Worm (Caenorhabditis elegans): ENCODE data around the gene rpl-21.

DNA sequence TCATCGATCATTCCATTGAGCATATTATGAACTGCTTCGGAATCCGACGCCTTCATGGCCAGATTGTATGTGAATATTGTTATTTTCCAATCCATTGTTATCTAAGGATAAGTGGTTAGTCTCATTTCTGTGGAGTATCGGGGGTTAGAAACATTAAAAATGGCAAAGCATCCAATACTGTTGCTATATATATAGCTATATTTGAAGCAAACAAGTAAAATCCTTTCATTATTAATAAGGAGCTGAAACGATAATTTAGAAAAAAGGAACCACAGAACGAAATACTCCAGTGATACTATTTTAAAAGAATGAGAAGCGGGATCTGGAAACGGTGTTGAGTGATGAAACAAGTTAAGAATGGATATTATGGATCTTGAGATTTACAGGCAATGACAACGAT, 31.2 kb upstream of the rpl-21 start, which contains the start of gene inpp-5K:
- TF ChIP-seq elt-2 (tag; optimal IDR thresholded peaks at IDR 0.05) = no peak
- no peak for TF ChIP-seq hmg-11 (tag; optimal IDR thresholded peaks at IDR 0.05)
- no peak for TF ChIP-seq unc-39 (tag; optimal IDR thresholded peaks at IDR 0.05)
- TF ChIP-seq lin-15B (tag; optimal IDR thresholded peaks at IDR 0.05) = no peak
- no peak for TF ChIP-seq nhr-12 (tag; optimal IDR thresholded peaks at IDR 0.05)
- TF ChIP-seq mdl-1 (tag; optimal IDR thresholded peaks at IDR 0.05) = no peak
- no peak for TF ChIP-seq ama-1 (optimal IDR thresholded peaks at IDR 0.05)
- TF ChIP-seq nhr-237 (tag; optimal IDR thresholded peaks at IDR 0.05) = no peak
- TF ChIP-seq ceh-82 (tag; optimal IDR thresholded peaks at IDR 0.05) = no peak
- no peak for TF ChIP-seq ztf-11 (tag; optimal IDR thresholded peaks at IDR 0.05)
- TF ChIP-seq egl-27 (tag; optimal IDR thresholded peaks at IDR 0.05) = no peak
- TF ChIP-seq ZK546.5 (tag; optimal IDR thresholded peaks at IDR 0.05) = no peak
- TF ChIP-seq nhr-28 (tag; optimal IDR thresholded peaks at IDR 0.05) = no peak
